Worm (Caenorhabditis elegans) whole organism, L4 larva: ENCODE results near the gene ptr-19.

Experiments
- F37D6.2 ChIP-seq: sonication (generic microtip); optimal IDR thresholded peaks from 2 replicates; lab custom pipeline; 2016; ENCODE audit warnings: mild to moderate bottlenecking, missing genetic modification characterization, missing compliant biosample characterization
- R02D3.7 ChIP-seq: fragments of 150-350 bp; sonication (generic microtip); optimal IDR thresholded peaks from 3 replicates; lab custom pipeline; 2014; ENCODE audit warnings: missing biosample characterization, missing genetic modification characterization
- Y5F2A.4 ChIP-seq: fragments of 200-800 bp; sonication (Bioruptor generic); optimal IDR thresholded peaks from 2 replicates; lab custom pipeline; 2018; ENCODE audit warnings: mild to moderate bottlenecking, missing genetic modification characterization, missing compliant biosample characterization
- ZK337.2 ChIP-seq: fragments of 200-800 bp; sonication (Bioruptor generic); IDR thresholded peaks from 2 replicates; pipeline ENCODE4 v1.3.6; 2022; ENCODE audit warnings: missing genetic modification reagents, missing genetic modification characterization, missing compliant biosample characterization
- ZK546.5 ChIP-seq, 2 experiments: sonication (generic microtip); optimal IDR thresholded peaks; 2 replicates each; lab custom pipeline; 2017; ENCODE audit warnings: missing biosample characterization in 2 of 2, missing genetic modification characterization in 2 of 2
- aha-1 ChIP-seq: fragments of 150-350 bp; peaks from one replicate; lab custom pipeline; 2014; ENCODE audit warnings: missing biosample characterization, missing genetic modification characterization
- aly-2 ChIP-seq: sonication (generic microtip); optimal IDR thresholded peaks from 2 replicates; lab custom pipeline; 2018; ENCODE audit warnings: missing biosample characterization, missing genetic modification characterization
- ceh-62 ChIP-seq: sonication (generic microtip); optimal IDR thresholded peaks from 2 replicates; lab custom pipeline; 2017; ENCODE audit warnings: missing biosample characterization, missing genetic modification characterization
- ctbp-1 ChIP-seq: fragments of 200-800 bp; sonication (Bioruptor generic); IDR thresholded peaks from 2 replicates; pipeline ENCODE4 v1.3.6; 2022; ENCODE audit warnings: missing genetic modification reagents, missing genetic modification characterization, missing compliant biosample characterization
- daf-12 ChIP-seq: fragments of 150-350 bp; optimal IDR thresholded peaks from 2 replicates; lab custom pipeline; 2014; ENCODE audit warnings: missing biosample characterization, missing genetic modification reagents, missing genetic modification characterization
- daf-16 ChIP-seq, 3 experiments: sonication (generic microtip); optimal IDR thresholded peaks; 2 replicates each; lab custom pipeline; 2016 to 2017; ENCODE audit warnings: missing genetic modification characterization in 3 of 3, missing genetic modification reagents in 3 of 3, mild to moderate bottlenecking in 2 of 3, missing compliant biosample characterization in 2 of 3, missing biosample characterization in 1 of 3, moderate library complexity in 1 of 3
- dpl-1 ChIP-seq: fragments of 150-350 bp; optimal IDR thresholded peaks from 2 replicates; lab custom pipeline; 2014; ENCODE audit warnings: missing biosample characterization, missing genetic modification reagents, missing genetic modification characterization
- egl-27 ChIP-seq: sonication (generic microtip); optimal IDR thresholded peaks from 3 replicates; lab custom pipeline; 2017; ENCODE audit warnings: missing biosample characterization, missing genetic modification reagents, missing genetic modification characterization
- fkh-10 ChIP-seq: fragments of 150-350 bp; optimal IDR thresholded peaks from 2 replicates; lab custom pipeline; 2014; ENCODE audit warnings: missing biosample characterization, missing genetic modification reagents, missing genetic modification characterization
- fos-1 ChIP-seq: fragments of 150-350 bp; optimal IDR thresholded peaks from 2 replicates; lab custom pipeline; 2014; ENCODE audit warnings: missing biosample characterization, missing genetic modification characterization
- lim-7 ChIP-seq: fragments of 200-800 bp; sonication (Bioruptor generic); IDR thresholded peaks from 2 replicates; pipeline ENCODE4 v1.3.6; 2022; ENCODE audit warnings: missing genetic modification characterization, missing compliant biosample characterization
- lin-15B ChIP-seq: fragments of 150-350 bp; sonication (generic microtip); optimal IDR thresholded peaks from 3 replicates; lab custom pipeline; 2014; ENCODE audit warnings: missing biosample characterization, missing genetic modification characterization
- lin-29 ChIP-seq: fragments of 200-800 bp; sonication (Bioruptor generic); IDR thresholded peaks from 2 replicates; pipeline ENCODE4 v1.3.6; 2022; ENCODE audit warnings: missing genetic modification reagents, missing genetic modification characterization, missing compliant biosample characterization
- madf-9 ChIP-seq: fragments of 200-800 bp; sonication (Bioruptor generic); conservative IDR thresholded peaks from 2 replicates; pipeline ENCODE4 v1.3.6; 2022; ENCODE audit warnings: missing genetic modification reagents, missing genetic modification characterization, missing compliant biosample characterization
- mdt-29 ChIP-seq: fragments of 200-800 bp; sonication (Bioruptor generic); IDR thresholded peaks from 2 replicates; pipeline ENCODE4 v1.3.6; 2022; ENCODE audit warnings: missing genetic modification reagents, missing genetic modification characterization, missing compliant biosample characterization
- nhr-102 ChIP-seq: sonication (generic microtip); optimal IDR thresholded peaks from 2 replicates; lab custom pipeline; 2016; ENCODE audit warnings: mild to moderate bottlenecking, missing genetic modification characterization, moderate library complexity, missing compliant biosample characterization
- nhr-11 ChIP-seq: fragments of 150-350 bp; optimal IDR thresholded peaks from 2 replicates; lab custom pipeline; 2014; ENCODE audit warnings: missing biosample characterization, missing genetic modification characterization
- nhr-76 ChIP-seq: fragments of 150-350 bp; optimal IDR thresholded peaks from 2 replicates; lab custom pipeline; 2014; ENCODE audit warnings: missing biosample characterization, missing genetic modification characterization
- pha-4 ChIP-seq, 2 experiments: fragments of 150-350 bp in 1 of 2; fragments of 200-800 bp in 1 of 2; sonication (Bioruptor generic) in 1 of 2; IDR thresholded peaks in 1 of 2; optimal IDR thresholded peaks in 1 of 2; 2 replicates each; pipeline versions ENCODE4 v1.3.6 to Lab custom; 2014 to 2022; ENCODE audit warnings: missing genetic modification characterization in 2 of 2, missing genetic modification reagents in 2 of 2, missing biosample characterization in 1 of 2, missing compliant biosample characterization in 1 of 2
- pqm-1 ChIP-seq: sonication (generic microtip); optimal IDR thresholded peaks from 2 replicates; lab custom pipeline; 2017; ENCODE audit warnings: missing biosample characterization, missing genetic modification characterization
- rbr-2 ChIP-seq: sonication (generic microtip); optimal IDR thresholded peaks from 2 replicates; lab custom pipeline; 2016; ENCODE audit warnings: missing genotype, missing genetic modification characterization, missing compliant biosample characterization
- sdz-12 ChIP-seq: fragments of 200-800 bp; sonication (Bioruptor generic); optimal IDR thresholded peaks from 2 replicates; lab custom pipeline; 2018; ENCODE audit warnings: mild to moderate bottlenecking, missing genetic modification characterization, missing compliant biosample characterization
- set-16 ChIP-seq: fragments of 200-800 bp; sonication (Bioruptor generic); IDR thresholded peaks from 2 replicates; pipeline ENCODE4 v1.3.6; 2022; ENCODE audit warnings: missing genetic modification reagents, missing genetic modification characterization, missing compliant biosample characterization
- spr-1 ChIP-seq: sonication (generic microtip); optimal IDR thresholded peaks from 2 replicates; lab custom pipeline; 2016; ENCODE audit warnings: mild to moderate bottlenecking, missing genetic modification characterization, missing compliant biosample characterization
- spr-3 ChIP-seq: fragments of 200-800 bp; sonication (Bioruptor generic); optimal IDR thresholded peaks from 2 replicates; lab custom pipeline; 2018; ENCODE audit warnings: mild to moderate bottlenecking, missing genetic modification characterization, missing compliant biosample characterization
- tra-1 ChIP-seq: fragments of 200-800 bp; sonication (Bioruptor generic); IDR thresholded peaks from 2 replicates; pipeline ENCODE4 v1.3.6; 2022; ENCODE audit warnings: missing genetic modification reagents, missing genetic modification characterization, missing compliant biosample characterization
- unc-62 ChIP-seq, 3 experiments: fragments of 150-350 bp in 1 of 3; sonication (generic microtip); optimal IDR thresholded peaks in 2 of 3; peaks in 1 of 3; 1 replicate in 1 of 3; 2 replicates in 2 of 3; lab custom pipeline; 2014 to 2017; ENCODE audit warnings: missing biosample characterization in 3 of 3, missing genetic modification characterization in 3 of 3, missing genetic modification reagents in 3 of 3, missing genotype in 1 of 3
- zip-2 ChIP-seq: fragments of 150-350 bp; optimal IDR thresholded peaks from 2 replicates; lab custom pipeline; 2014; ENCODE audit warnings: missing biosample characterization, missing genetic modification characterization

Gene ptr-19

DNA sequence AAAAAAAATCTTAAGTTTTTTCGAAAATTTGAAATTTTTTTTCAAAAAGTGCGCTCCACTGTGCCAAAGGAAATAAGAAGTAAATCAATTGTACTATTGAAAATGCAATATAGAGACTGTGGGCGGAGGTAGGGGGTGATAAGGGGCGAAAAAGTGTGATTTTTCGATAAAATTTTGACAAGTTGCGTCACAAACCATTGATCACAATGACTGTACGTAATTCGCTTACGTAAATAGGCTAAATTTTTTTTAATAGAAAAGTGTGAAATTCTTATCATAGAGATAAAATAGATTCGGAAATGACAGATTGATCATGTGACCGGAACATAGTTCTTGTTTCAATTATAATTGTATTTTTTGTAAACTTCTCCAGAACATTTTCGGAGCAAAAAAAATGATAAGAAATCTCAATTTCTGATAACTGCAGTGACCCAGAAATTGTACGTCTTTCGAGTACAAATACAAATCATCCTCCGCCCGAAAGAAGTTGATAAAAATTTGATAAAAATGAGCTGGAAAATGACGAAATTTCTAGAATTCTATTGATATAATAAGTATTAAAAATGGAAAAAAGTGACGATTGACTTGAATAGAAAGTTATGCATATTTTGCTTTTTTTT is 41.0 kb downstream of the ptr-19 start (continued):
- TF ChIP-seq daf-16 (GFP tag; optimal IDR thresholded peaks at IDR 0.05; lab: Kevin White, UChicago), result peak in 1 of 2 experiments; percentile 45
- TF ChIP-seq daf-16 (tag; optimal IDR thresholded peaks at IDR 0.05; lab: Kevin White, UChicago), result peak; percentile 88
- TF ChIP-seq aly-2 (tag; lab: Kevin White, UChicago), result no peak
- no peak for TF ChIP-seq spr-3
- TF ChIP-seq pha-4 (GFP tag; IDR thresholded peaks at IDR 0.05; lab: Robert Waterston, UW), result peak; percentile 20; the same call in 1 of the 2 replicates
- no peak for TF ChIP-seq pha-4 (tag; optimal IDR thresholded peaks at IDR 0.05; lab: Kevin White, UChicago)
- peak; percentile 69 for TF ChIP-seq nhr-102 (tag; lab: Kevin White, UChicago)
- TF ChIP-seq madf-9 (GFP tag; lab: Robert Waterston, UW), result no peak
- no peak for TF ChIP-seq unc-62 (GFP tag; optimal IDR thresholded peaks at IDR 0.05 in 1 of 2; lab: Kevin White, UChicago)
- TF ChIP-seq unc-62 (tag; optimal IDR thresholded peaks at IDR 0.05; lab: Kevin White, UChicago), result no peak
- no peak for TF ChIP-seq lin-15B (tag; lab: Kevin White, UChicago)
- TF ChIP-seq rbr-2, result no peak
- no peak for TF ChIP-seq sdz-12 (GFP tag; lab: Kevin White, UChicago)

DNA sequence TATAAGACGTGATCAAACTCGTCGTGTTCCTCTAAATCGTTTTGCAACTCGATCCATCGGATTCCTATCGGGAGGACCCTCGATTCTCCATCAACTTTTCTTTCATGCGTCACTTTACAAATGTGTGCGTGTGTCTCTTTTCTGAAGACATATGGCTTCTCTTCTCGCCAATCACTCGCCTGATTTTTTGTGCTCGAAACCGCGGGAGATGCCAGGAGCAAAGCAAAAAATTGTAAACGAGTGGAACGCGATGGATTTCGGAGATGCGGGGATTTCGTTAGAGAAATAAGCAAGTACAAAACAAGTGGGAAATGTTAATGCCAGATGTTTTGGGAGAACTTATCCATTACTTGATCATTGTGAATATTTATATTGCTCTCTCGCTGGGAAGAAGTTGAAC is 42.6 kb downstream of the ptr-19 start:
- TF ChIP-seq daf-16 (GFP tag; optimal IDR thresholded peaks at IDR 0.05; lab: Kevin White, UChicago) (peak in 1 of 2 experiments; percentile 21), daf-16 (tag; optimal IDR thresholded peaks at IDR 0.05; lab: Kevin White, UChicago) (no peak), nhr-11 (tag; lab: Kevin White, UChicago) (peak; percentile 21), R02D3.7 (tag; lab: Kevin White, UChicago) (no peak), unc-62 (GFP tag; optimal IDR thresholded peaks at IDR 0.05 in 1 of 2; lab: Kevin White, UChicago) (peak in 1 of 2 experiments; percentile 33), unc-62 (tag; optimal IDR thresholded peaks at IDR 0.05; lab: Kevin White, UChicago) (no peak), lim-7 (GFP tag; lab: Robert Waterston, UW) (no peak)
- TF ChIP-seq, all 104 proteins: peak for 3

ce11 chrIII:10825088-10825487 is 43.4 kb downstream of the ptr-19 start:
- no peak for TF ChIP-seq dpl-1
- TF ChIP-seq fos-1 (tag; lab: Kevin White, UChicago), result no peak
- TF ChIP-seq ZK546.5 (tag; optimal IDR thresholded peaks at IDR 0.05; lab: Kevin White, UChicago), result no peak
- TF ChIP-seq ZK337.2, result no peak
- TF ChIP-seq pqm-1, result no peak
- no peak for TF ChIP-seq fkh-10 (GFP tag; lab: Kevin White, UChicago)
- no peak for TF ChIP-seq daf-12 (tag; lab: Kevin White, UChicago)
- no peak for TF ChIP-seq Y5F2A.4 (GFP tag; lab: Kevin White, UChicago)
- no peak for TF ChIP-seq ceh-62 (tag; lab: Kevin White, UChicago)
- TF ChIP-seq egl-27 (tag; lab: Kevin White, UChicago), result no peak
- TF ChIP-seq set-16 (GFP tag; lab: Robert Waterston, UW), result no peak
- TF ChIP-seq mdt-29, result no peak
- no peak for TF ChIP-seq ctbp-1 (GFP tag; lab: Robert Waterston, UW)
- no peak for TF ChIP-seq zip-2 (tag; lab: Kevin White, UChicago)
- no peak for TF ChIP-seq nhr-76 (tag; lab: Kevin White, UChicago)
- TF ChIP-seq spr-1 (tag; lab: Kevin White, UChicago), result no peak
- no peak for TF ChIP-seq lin-29 (GFP tag; lab: Robert Waterston, UW)
- no peak for TF ChIP-seq spr-3
- no peak for TF ChIP-seq tra-1

- TF ChIP-seq aha-1 (peak; percentile 58), madf-9 (GFP tag; lab: Robert Waterston, UW) (no peak)
Measured at ce11 chrIII:10831483-10831882, 49.8 kb downstream of the ptr-19 start.

DNA sequence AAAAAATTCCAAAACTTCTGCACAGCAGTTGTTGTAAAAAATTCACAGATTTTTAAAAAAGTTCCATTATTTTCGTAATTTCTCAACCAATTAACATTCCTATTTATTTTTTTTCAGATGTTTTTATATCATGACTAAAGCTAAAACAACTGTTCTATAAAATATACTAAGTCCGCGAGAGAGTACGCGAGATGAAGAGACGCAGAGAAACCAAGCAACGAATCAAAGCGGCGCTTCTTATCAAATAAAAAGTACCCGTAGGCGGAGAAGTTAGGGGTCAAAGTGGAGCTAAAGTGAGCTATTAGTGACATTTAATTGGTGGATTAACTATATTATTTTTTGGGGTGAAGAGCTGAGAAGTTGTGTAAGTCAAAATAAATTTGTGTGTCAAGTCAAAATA is 51.0 kb downstream of the ptr-19 start, which contains the start of gene sbsp-1:
Gene sbsp-1, plus strand, starts transcription at position 301 of the 400 bp plus-strand sequence.
- TF ChIP-seq F37D6.2 (tag; lab: Kevin White, UChicago) (no peak), nhr-11 (tag; lab: Kevin White, UChicago) (no peak)
